Fruit fly (Drosophila melanogaster) whole organism, embryonic: ENCODE measurements around the gene Mur2B.
A peak's percentile ranks its signal among the peaks of the same experiment; 100 is the strongest.

Source experiments
- B-H2 ChIP-seq: fragments of 200-800 bp; sonication (Bioruptor generic); optimal IDR thresholded peaks from 2 replicates; lab custom pipeline; 2018; ENCODE audit warnings: missing biosample characterization, mild to moderate bottlenecking, missing genetic modification characterization
- CG10366 ChIP-seq: fragments of 200-800 bp; sonication (Bioruptor generic); IDR thresholded peaks from 2 replicates; pipeline ENCODE4 v1.3.6; 2022; ENCODE audit warnings: missing biosample characterization, missing genetic modification characterization
- CG12769 ChIP-seq: fragments of 200-800 bp; sonication (Bioruptor generic); optimal IDR thresholded peaks from 2 replicates; lab custom pipeline; 2019; ENCODE audit warnings: missing biosample characterization, mild to moderate bottlenecking, missing genetic modification characterization, moderate library complexity
- CG12942 ChIP-seq: fragments of 200-800 bp; sonication (Bioruptor generic); optimal IDR thresholded peaks from 3 replicates; lab custom pipeline; 2016; ENCODE audit warnings: missing biosample characterization, missing genetic modification characterization
- CG14014 ChIP-seq: fragments of 200-800 bp; sonication (Bioruptor generic); IDR thresholded peaks from 2 replicates; pipeline ENCODE4 v1.3.6; 2022; ENCODE audit warnings: missing biosample characterization, missing genetic modification characterization
- CG17361 ChIP-seq: fragments of 200-800 bp; sonication (Bioruptor generic); IDR thresholded peaks from 3 replicates; pipeline ENCODE4 v1.3.6; 2022; ENCODE audit warnings: missing biosample characterization, missing genetic modification characterization
- CG17829 ChIP-seq: fragments of 200-800 bp; optimal IDR thresholded peaks from 2 replicates; lab custom pipeline; 2019; ENCODE audit warnings: missing biosample characterization, mild to moderate bottlenecking, missing genetic modification characterization, moderate library complexity
- CG2129 ChIP-seq: fragments of 200-800 bp; sonication (Bioruptor generic); IDR thresholded peaks from 2 replicates; pipeline ENCODE4 v1.3.6; 2022; ENCODE audit warnings: missing biosample characterization, missing genetic modification characterization; ENCODE audit not compliant: partially characterized antibody
- CG2875 ChIP-seq: fragments of 200-800 bp; sonication (Bioruptor generic); optimal IDR thresholded peaks from 2 replicates; lab custom pipeline; 2017; ENCODE audit warnings: missing biosample characterization, mild to moderate bottlenecking, missing genetic modification characterization, missing genetic modification reagents
- CG2889 ChIP-seq: fragments of 200-800 bp; sonication (Bioruptor generic); IDR thresholded peaks from 3 replicates; pipeline ENCODE4 v1.3.6; 2022; ENCODE audit warnings: missing biosample characterization, missing genetic modification characterization
- CG3065 ChIP-seq: fragments of 200-800 bp; sonication (Bioruptor generic); optimal IDR thresholded peaks from 2 replicates; lab custom pipeline; 2016; ENCODE audit warnings: missing biosample characterization, missing genetic modification characterization
- CG32767 ChIP-seq: fragments of 200-800 bp; sonication (Bioruptor generic); IDR thresholded peaks from 2 replicates; pipeline ENCODE4 v1.3.6; 2022; ENCODE audit warnings: missing biosample characterization, missing genetic modification characterization
- CG34376 ChIP-seq: fragments of 200-800 bp; sonication (Bioruptor generic); optimal IDR thresholded peaks from 2 replicates; lab custom pipeline; 2018; ENCODE audit warnings: missing biosample characterization, mild to moderate bottlenecking, missing genetic modification characterization
- CG4707 ChIP-seq: fragments of 200-800 bp; sonication (Bioruptor generic); optimal IDR thresholded peaks from 2 replicates; lab custom pipeline; 2018; ENCODE audit warnings: missing biosample characterization, mild to moderate bottlenecking, missing genetic modification characterization, moderate library complexity
- CG6813 ChIP-seq: fragments of 200-800 bp; sonication (Bioruptor generic); optimal IDR thresholded peaks from 2 replicates; lab custom pipeline; 2017; ENCODE audit warnings: missing biosample characterization, missing genetic modification characterization, mild to moderate bottlenecking, moderate library complexity, missing genetic modification reagents
- CG9876 ChIP-seq: fragments of 200-800 bp; sonication (Bioruptor generic); optimal IDR thresholded peaks from 2 replicates; lab custom pipeline; 2016; ENCODE audit warnings: missing biosample characterization, missing genetic modification characterization
- HHEX ChIP-seq: fragments of 200-800 bp; sonication (Bioruptor generic); optimal IDR thresholded peaks from 3 replicates; lab custom pipeline; 2017; ENCODE audit warnings: missing biosample characterization, mild to moderate bottlenecking, missing genetic modification characterization, missing genetic modification reagents
- HmgD ChIP-seq: fragments of 200-800 bp; sonication (Bioruptor generic); optimal IDR thresholded peaks from 3 replicates; lab custom pipeline; 2016; ENCODE audit warnings: missing biosample characterization, missing genetic modification characterization
- Lpt ChIP-seq: fragments of >200 bp; optimal IDR thresholded peaks from 2 replicates; lab custom pipeline; 2018; ENCODE audit warnings: missing biosample characterization, missing genetic modification characterization
- Max ChIP-seq: fragments of 200-800 bp; sonication (Bioruptor generic); optimal IDR thresholded peaks from 2 replicates; lab custom pipeline; 2016; ENCODE audit warnings: missing biosample characterization, mild to moderate bottlenecking, missing genetic modification characterization
- NFAT ChIP-seq: fragments of 200-800 bp; sonication (Bioruptor generic); IDR thresholded peaks from 2 replicates; pipeline ENCODE4 v1.3.6; 2022; ENCODE audit warnings: missing biosample characterization, missing genetic modification characterization
- Nf-YB ChIP-seq: fragments of 200-800 bp; sonication (Bioruptor generic); optimal IDR thresholded peaks from 3 replicates; lab custom pipeline; 2019; ENCODE audit warnings: missing biosample characterization, mild to moderate bottlenecking, missing genetic modification characterization, moderate library complexity
- Oli ChIP-seq: fragments of 200-800 bp; sonication (Bioruptor generic); optimal IDR thresholded peaks from 2 replicates; lab custom pipeline; 2018; ENCODE audit warnings: missing biosample characterization, mild to moderate bottlenecking, missing genetic modification characterization, moderate library complexity
- PHDP ChIP-seq: fragments of 200-800 bp; sonication (Bioruptor generic); optimal IDR thresholded peaks from 3 replicates; lab custom pipeline; 2018; ENCODE audit warnings: missing biosample characterization, mild to moderate bottlenecking, missing genetic modification characterization, moderate library complexity
- Ravus ChIP-seq: fragments of 200-800 bp; sonication (Bioruptor generic); IDR thresholded peaks from 2 replicates; pipeline ENCODE4 v1.3.6; 2022; ENCODE audit warnings: missing biosample characterization, missing genetic modification characterization
- Rx ChIP-seq: fragments of 200-800 bp; sonication (Bioruptor generic); IDR thresholded peaks from 2 replicates; pipeline ENCODE4 v1.3.6; 2022; ENCODE audit warnings: missing biosample characterization, missing genetic modification characterization
- Xbp1 ChIP-seq: fragments of 200-800 bp; sonication (Bioruptor generic); optimal IDR thresholded peaks from 3 replicates; lab custom pipeline; 2016; ENCODE audit warnings: missing biosample characterization, mild to moderate bottlenecking, missing genetic modification characterization
- ash1 ChIP-seq: fragments of 200-800 bp; sonication (Bioruptor generic); optimal IDR thresholded peaks from 2 replicates; lab custom pipeline; 2018; ENCODE audit warnings: missing biosample characterization, mild to moderate bottlenecking, missing genetic modification characterization
- cato ChIP-seq: fragments of 200-800 bp; sonication (Bioruptor generic); optimal IDR thresholded peaks from 2 replicates; lab custom pipeline; 2016; ENCODE audit warnings: missing biosample characterization, missing genetic modification characterization, borderline replicate concordance
- ci ChIP-seq: fragments of 200-800 bp; sonication (Bioruptor generic); IDR thresholded peaks from 3 replicates; pipeline ENCODE4 v1.3.6; 2022; ENCODE audit warnings: missing biosample characterization, missing genetic modification characterization
- crol ChIP-seq: fragments of 200-800 bp; sonication (Bioruptor generic); IDR thresholded peaks from 2 replicates; pipeline ENCODE4 v1.3.6; 2022; ENCODE audit warnings: missing biosample characterization, missing genetic modification characterization
- danr ChIP-seq: fragments of 200-800 bp; sonication (Bioruptor generic); IDR thresholded peaks from 2 replicates; pipeline ENCODE4 v1.3.6; 2022; ENCODE audit warnings: missing biosample characterization, missing genetic modification characterization
- dimm ChIP-seq: fragments of 200-800 bp; sonication (Bioruptor generic); IDR thresholded peaks from 2 replicates; pipeline ENCODE4 v1.3.6; 2022; ENCODE audit warnings: missing biosample characterization, missing genetic modification characterization
- disco-r ChIP-seq: fragments of 200-800 bp; sonication (Bioruptor generic); optimal IDR thresholded peaks from 2 replicates; lab custom pipeline; 2016; ENCODE audit warnings: missing biosample characterization, missing genetic modification characterization
- gcm2 ChIP-seq: fragments of 200-800 bp; sonication (Bioruptor generic); optimal IDR thresholded peaks from 2 replicates; lab custom pipeline; 2016; ENCODE audit warnings: missing biosample characterization, missing genetic modification characterization
- h ChIP-seq: fragments of >200 bp; optimal IDR thresholded peaks from 2 replicates; lab custom pipeline; 2017
- hth ChIP-seq: fragments of >200 bp; optimal IDR thresholded peaks from 2 replicates; lab custom pipeline; 2017; ENCODE audit warnings: inconsistent platforms
- ken ChIP-seq: fragments of 200-800 bp; sonication (Bioruptor generic); IDR thresholded peaks from 3 replicates; pipeline ENCODE4 v1.3.6; 2022; ENCODE audit warnings: missing biosample characterization, missing genetic modification characterization
- mirr ChIP-seq: fragments of 200-800 bp; sonication (Bioruptor generic); optimal IDR thresholded peaks from 3 replicates; lab custom pipeline; 2018; ENCODE audit warnings: missing biosample characterization, mild to moderate bottlenecking, missing genetic modification characterization
- nau ChIP-seq: fragments of 200-800 bp; sonication (Bioruptor generic); optimal IDR thresholded peaks from 3 replicates; lab custom pipeline; 2017; ENCODE audit warnings: missing biosample characterization, mild to moderate bottlenecking, missing genetic modification characterization, missing genetic modification reagents
- onecut ChIP-seq: fragments of 200-800 bp; sonication (Bioruptor generic); IDR thresholded peaks from 2 replicates; pipeline ENCODE4 v1.3.6; 2022; ENCODE audit warnings: missing biosample characterization, missing genetic modification characterization
- peb ChIP-seq: fragments of 200-800 bp; sonication (Bioruptor generic); IDR thresholded peaks from 2 replicates; pipeline ENCODE4 v1.3.6; 2022; ENCODE audit warnings: missing biosample characterization, missing genetic modification characterization
- pfk ChIP-seq: fragments of 200-800 bp; sonication (Bioruptor generic); optimal IDR thresholded peaks from 2 replicates; lab custom pipeline; 2018; ENCODE audit warnings: missing biosample characterization, mild to moderate bottlenecking, missing genetic modification characterization, moderate library complexity
- psq ChIP-seq: fragments of 200-800 bp; sonication (Bioruptor generic); optimal IDR thresholded peaks from 2 replicates; lab custom pipeline; 2017; ENCODE audit warnings: missing biosample characterization, missing genetic modification characterization
- sens-2 ChIP-seq: fragments of 200-800 bp; sonication (Bioruptor generic); IDR thresholded peaks from 2 replicates; pipeline ENCODE4 v1.3.6; 2022; ENCODE audit warnings: missing biosample characterization, missing genetic modification characterization
- sug ChIP-seq: fragments of 200-800 bp; optimal IDR thresholded peaks from 2 replicates; lab custom pipeline; 2019; ENCODE audit warnings: missing biosample characterization, mild to moderate bottlenecking, missing genetic modification characterization, moderate library complexity
- tgo ChIP-seq: fragments of 200-800 bp; sonication (Bioruptor generic); IDR thresholded peaks from 3 replicates; pipeline ENCODE4 v1.3.6; 2022; ENCODE audit warnings: missing biosample characterization, missing genetic modification characterization
- vfl ChIP-seq: fragments of 200-800 bp; sonication (Bioruptor generic); optimal IDR thresholded peaks from 2 replicates; lab custom pipeline; 2016; ENCODE audit warnings: missing biosample characterization, missing genetic modification characterization
- wor ChIP-seq: fragments of 200-800 bp; sonication (Bioruptor generic); IDR thresholded peaks from 2 replicates; pipeline ENCODE4 v1.3.6; 2022; ENCODE audit warnings: missing biosample characterization, missing genetic modification characterization
- yki ChIP-seq: fragments of >200 bp; optimal IDR thresholded peaks from 3 replicates; lab custom pipeline; 2018
- zen2 ChIP-seq: fragments of 200-800 bp; sonication (Bioruptor generic); IDR thresholded peaks from 3 replicates; pipeline ENCODE4 v1.3.6; 2022; ENCODE audit warnings: missing biosample characterization, missing genetic modification characterization; ENCODE audit not compliant: partially characterized antibody

Gene Mur2B

dm6 chrX:1482840-1483518 lies 185.6 kb downstream of the Mur2B start, which contains the start of the genes sta and inc (continued):
- TF ChIP-seq CG2129 (GFP tag; lab: Robert Waterston, UW), result no peak
- no peak for TF ChIP-seq h (lab: Kevin White, UChicago)
- TF ChIP-seq CG34376, result peak; percentile 92
- TF ChIP-seq vfl (GFP tag; lab: Kevin White, UChicago), result peak; percentile 42
- peak; percentile 67; the same call in 1 of the 3 replicates for TF ChIP-seq ken (GFP tag; lab: Robert Waterston, UW)
- no peak; the same call in 2 of the 3 replicates for TF ChIP-seq tgo (GFP tag; lab: Robert Waterston, UW)
- peak; percentile 74 for TF ChIP-seq sug (tag; lab: Kevin White, UChicago)
- peak; percentile 66; the same call in 2 of the 3 replicates for TF ChIP-seq zen2 (GFP tag; lab: Robert Waterston, UW)
- TF ChIP-seq Xbp1 (GFP tag; lab: Kevin White, UChicago), result peak; percentile 38
- TF ChIP-seq gcm2 (GFP tag; lab: Kevin White, UChicago), result no peak
- TF ChIP-seq nau (GFP tag; lab: Kevin White, UChicago), result no peak
- TF ChIP-seq Nf-YB, result peak; percentile 52
- TF ChIP-seq CG17361 (GFP tag; lab: Robert Waterston, UW), result peak; percentile 51; the same call in 1 of the 3 replicates
- no peak for TF ChIP-seq CG12942 (GFP tag; lab: Kevin White, UChicago)
- TF ChIP-seq ash1, result peak; percentile 81
- peak; percentile 31 for TF ChIP-seq Oli (tag; lab: Kevin White, UChicago)
- TF ChIP-seq dimm (GFP tag; lab: Robert Waterston, UW), result no peak
- TF ChIP-seq HmgD, result peak; percentile 74
- TF ChIP-seq CG9876, result peak; percentile 46
- TF ChIP-seq Max (GFP tag; lab: Kevin White, UChicago), result peak; percentile 61
- no peak for TF ChIP-seq disco-r
- TF ChIP-seq Lpt (GFP tag; lab: Kevin White, UChicago), result no peak
- no peak for TF ChIP-seq Ravus (GFP tag; lab: Robert Waterston, UW)
- TF ChIP-seq Rx (GFP tag; lab: Robert Waterston, UW), result peak; percentile 51
- no peak for TF ChIP-seq wor (GFP tag; lab: Robert Waterston, UW)
- no peak for TF ChIP-seq CG12769 (tag; lab: Kevin White, UChicago)
- no peak for TF ChIP-seq cato
- TF ChIP-seq danr (GFP tag; lab: Robert Waterston, UW), result no peak
- TF ChIP-seq CG17829 (tag; lab: Kevin White, UChicago), result peak; percentile 99
- 0 out of 2 replicates have a peak, but pooled peaks have one; percentile 8 for TF ChIP-seq sens-2 (GFP tag; lab: Robert Waterston, UW)
- TF ChIP-seq CG10366 (GFP tag; lab: Robert Waterston, UW), result no peak; the same call in 1 of the 2 replicates
- TF ChIP-seq psq (GFP tag; lab: Kevin White, UChicago), result no peak
- TF ChIP-seq yki, result no peak
- TF ChIP-seq CG4707 (GFP tag; lab: Kevin White, UChicago), result peak; percentile 52
- TF ChIP-seq CG3065 (GFP tag; lab: Kevin White, UChicago), result no peak
- peak; percentile 45; the same call in 1 of the 2 replicates for TF ChIP-seq CG14014 (GFP tag; lab: Robert Waterston, UW)
- no peak for TF ChIP-seq peb (GFP tag; lab: Robert Waterston, UW)
- TF ChIP-seq HHEX (GFP tag; lab: Kevin White, UChicago), result peak; percentile 87
- peak; percentile 89 for TF ChIP-seq ci
- TF ChIP-seq CG32767 (GFP tag; lab: Robert Waterston, UW), result 0 out of 2 replicates have a peak, but pooled peaks have one; percentile 40
- TF ChIP-seq pfk (GFP tag; lab: Kevin White, UChicago), result no peak
- TF ChIP-seq onecut (GFP tag; lab: Robert Waterston, UW), result peak; percentile 81
- TF ChIP-seq PHDP (tag; lab: Kevin White, UChicago), result peak; percentile 79
- peak; percentile 81 for TF ChIP-seq B-H2 (GFP tag; lab: Kevin White, UChicago)
- peak; percentile 81 for TF ChIP-seq mirr (GFP tag; lab: Kevin White, UChicago)
- peak; percentile 86 for TF ChIP-seq CG6813 (GFP tag; lab: Kevin White, UChicago)
- no peak for TF ChIP-seq crol (GFP tag; lab: Robert Waterston, UW)
- TF ChIP-seq CG2889 (GFP tag; lab: Robert Waterston, UW), result no peak
- no peak for TF ChIP-seq hth
- TF ChIP-seq CG2875 (GFP tag; lab: Kevin White, UChicago), result peak; percentile 66
- peak; percentile 58; the same call in 1 of the 2 replicates for TF ChIP-seq NFAT
